Worm (Caenorhabditis elegans) whole organism, L3 larva: ENCODE measurements around the gene fis-2.

ENCODE experiments used
- ama-1 ChIP-seq: fragments of 150-350 bp; optimal IDR thresholded peaks from 2 replicates; lab custom pipeline; 2018
- nhr-77 ChIP-seq: fragments of 150-350 bp; optimal IDR thresholded peaks from 2 replicates; lab custom pipeline; 2014; ENCODE audit warnings: missing biosample characterization, missing genetic modification characterization
- sea-2 ChIP-seq: fragments of 150-350 bp; sonication (generic microtip); optimal IDR thresholded peaks from 4 replicates; lab custom pipeline; 2014; ENCODE audit warnings: missing biosample characterization, missing genetic modification reagents, missing genetic modification characterization
- skn-1 ChIP-seq: fragments of 150-350 bp; optimal IDR thresholded peaks from 2 replicates; lab custom pipeline; 2014; ENCODE audit warnings: missing biosample characterization, missing genetic modification characterization

Gene fis-2

ce11 chrX:8233554-8233953 is 51.5 kb downstream of the fis-2 start:
- TF ChIP-seq ama-1 (lab: Kevin White, UChicago) (no peak), sea-2 (GFP tag; lab: Kevin White, UChicago) (no peak), nhr-77 (tag; lab: Kevin White, UChicago) (no peak), skn-1 (tag; lab: Kevin White, UChicago) (no peak)
